Fruit fly (Drosophila melanogaster) whole organism, embryonic: ENCODE results near the gene CG42268.

Experiments used
- Abd-B ChIP-seq: fragments of 200-800 bp; sonication (Bioruptor generic); optimal IDR thresholded peaks from 2 replicates; lab custom pipeline; 2018; ENCODE audit warnings: missing biosample characterization, mild to moderate bottlenecking, missing genetic modification characterization, moderate library complexity
- Atf3 ChIP-seq: fragments of 200-800 bp; sonication (Bioruptor generic); optimal IDR thresholded peaks from 3 replicates; lab custom pipeline; 2016; ENCODE audit warnings: missing biosample characterization, missing genetic modification characterization
- BEAF-32 ChIP-seq: fragments of 200-800 bp; sonication (Bioruptor generic); optimal IDR thresholded peaks from 3 replicates; lab custom pipeline; 2017; ENCODE audit warnings: missing biosample characterization, missing genetic modification characterization, mild to moderate bottlenecking, moderate library complexity, missing genetic modification reagents
- BtbVII ChIP-seq: fragments of 200-800 bp; sonication (Bioruptor generic); optimal IDR thresholded peaks from 3 replicates; lab custom pipeline; 2017; ENCODE audit warnings: missing biosample characterization, mild to moderate bottlenecking, missing genetic modification characterization
- CG10147 ChIP-seq: fragments of 200-800 bp; sonication (Bioruptor generic); optimal IDR thresholded peaks from 2 replicates; lab custom pipeline; 2019; ENCODE audit warnings: missing biosample characterization, mild to moderate bottlenecking, missing genetic modification characterization, moderate library complexity
- CG10462 ChIP-seq: fragments of 200-800 bp; sonication (Bioruptor generic); optimal IDR thresholded peaks from 2 replicates; lab custom pipeline; 2016; ENCODE audit warnings: missing biosample characterization, missing genetic modification characterization
- CG12942 ChIP-seq: fragments of 200-800 bp; sonication (Bioruptor generic); optimal IDR thresholded peaks from 3 replicates; lab custom pipeline; 2016; ENCODE audit warnings: missing biosample characterization, missing genetic modification characterization
- CG13123 ChIP-seq: fragments of 200-800 bp; sonication (Bioruptor generic); optimal IDR thresholded peaks from 2 replicates; lab custom pipeline; 2016; ENCODE audit warnings: missing biosample characterization, missing genetic modification characterization
- CG1792 ChIP-seq: fragments of 200-800 bp; sonication (Bioruptor generic); optimal IDR thresholded peaks from 2 replicates; lab custom pipeline; 2016; ENCODE audit warnings: missing biosample characterization, missing genetic modification characterization
- CG18476 ChIP-seq: fragments of 200-800 bp; sonication (Bioruptor generic); optimal IDR thresholded peaks from 2 replicates; lab custom pipeline; 2016; ENCODE audit warnings: missing biosample characterization, mild to moderate bottlenecking, missing genetic modification characterization
- CG2120 ChIP-seq: fragments of 200-800 bp; sonication (Bioruptor generic); optimal IDR thresholded peaks from 3 replicates; lab custom pipeline; 2016; ENCODE audit warnings: missing biosample characterization, missing genetic modification characterization
- CG2202 ChIP-seq: fragments of 200-800 bp; sonication (Bioruptor generic); optimal IDR thresholded peaks from 2 replicates; lab custom pipeline; 2018; ENCODE audit warnings: missing biosample characterization, mild to moderate bottlenecking, missing genetic modification characterization
- CG31388 ChIP-seq: fragments of 200-800 bp; sonication (Bioruptor generic); optimal IDR thresholded peaks from 2 replicates; lab custom pipeline; 2016; ENCODE audit warnings: missing biosample characterization, missing genetic modification characterization
- CG34376 ChIP-seq: fragments of 200-800 bp; sonication (Bioruptor generic); optimal IDR thresholded peaks from 2 replicates; lab custom pipeline; 2018; ENCODE audit warnings: missing biosample characterization, mild to moderate bottlenecking, missing genetic modification characterization
- CG7271 ChIP-seq: fragments of 200-800 bp; sonication (Bioruptor generic); optimal IDR thresholded peaks from 2 replicates; lab custom pipeline; 2018; ENCODE audit warnings: missing biosample characterization, mild to moderate bottlenecking, missing genetic modification characterization, moderate library complexity
- CG9727 ChIP-seq: fragments of 200-800 bp; sonication (Bioruptor generic); optimal IDR thresholded peaks from 3 replicates; lab custom pipeline; 2017; ENCODE audit warnings: missing biosample characterization, mild to moderate bottlenecking, missing genetic modification characterization
- Dbx ChIP-seq: fragments of 200-800 bp; sonication (Bioruptor generic); IDR thresholded peaks from 3 replicates; pipeline ENCODE4 v1.3.6; 2022; ENCODE audit warnings: missing biosample characterization, missing genetic modification characterization
- Elba2 ChIP-seq: fragments of 200-800 bp; sonication (Bioruptor generic); optimal IDR thresholded peaks from 3 replicates; lab custom pipeline; 2016; ENCODE audit warnings: missing biosample characterization, missing genetic modification characterization
- Fer1 ChIP-seq: fragments of 200-800 bp; sonication (Bioruptor generic); optimal IDR thresholded peaks from 2 replicates; lab custom pipeline; 2017; ENCODE audit warnings: missing biosample characterization, mild to moderate bottlenecking, missing genetic modification characterization
- Gsc ChIP-seq: fragments of 200-800 bp; sonication (Bioruptor generic); IDR thresholded peaks from 2 replicates; pipeline ENCODE4 v1.3.6; 2022; ENCODE audit warnings: missing biosample characterization, missing genetic modification characterization
- HLH4C ChIP-seq: fragments of 200-800 bp; sonication (Bioruptor generic); IDR thresholded peaks from 3 replicates; pipeline ENCODE4 v1.3.6; 2022; ENCODE audit warnings: missing biosample characterization, missing genetic modification characterization; ENCODE audit not compliant: partially characterized antibody
- Hand ChIP-seq: fragments of 200-800 bp; sonication (Bioruptor generic); optimal IDR thresholded peaks from 2 replicates; lab custom pipeline; 2017; ENCODE audit warnings: mild to moderate bottlenecking, missing biosample characterization, missing genetic modification reagents, missing genetic modification characterization
- MBD-R2 ChIP-seq: fragments of 200-800 bp; sonication (Bioruptor generic); IDR thresholded peaks from 2 replicates; pipeline ENCODE4 v1.3.6; 2022; ENCODE audit warnings: missing biosample characterization, missing genetic modification characterization
- Mes4 ChIP-seq: fragments of 200-800 bp; sonication (Bioruptor generic); optimal IDR thresholded peaks from 2 replicates; lab custom pipeline; 2016; ENCODE audit warnings: missing biosample characterization, missing genetic modification characterization
- NfI ChIP-seq: fragments of 200-800 bp; sonication (Bioruptor generic); optimal IDR thresholded peaks from 3 replicates; lab custom pipeline; 2018; ENCODE audit warnings: missing biosample characterization, mild to moderate bottlenecking, missing genetic modification characterization, moderate library complexity
- PHDP ChIP-seq: fragments of 200-800 bp; sonication (Bioruptor generic); optimal IDR thresholded peaks from 3 replicates; lab custom pipeline; 2018; ENCODE audit warnings: missing biosample characterization, mild to moderate bottlenecking, missing genetic modification characterization, moderate library complexity
- Pdp1 ChIP-seq, 2 experiments: fragments of 200-800 bp; sonication (Bioruptor generic); optimal IDR thresholded peaks; 3 replicates each; lab custom pipeline; 2016; ENCODE audit warnings: missing biosample characterization in 2 of 2, missing genetic modification characterization in 2 of 2, mild to moderate bottlenecking in 1 of 2, moderate library complexity in 1 of 2
- Usf ChIP-seq: fragments of 200-800 bp; sonication (Bioruptor generic); optimal IDR thresholded peaks from 2 replicates; lab custom pipeline; 2017; ENCODE audit warnings: missing genotype, missing biosample characterization, missing genetic modification characterization
- al ChIP-seq: fragments of 200-800 bp; sonication (Bioruptor generic); IDR thresholded peaks from 2 replicates; pipeline ENCODE4 v1.3.6; 2022; ENCODE audit warnings: missing biosample characterization, missing genetic modification characterization
- btn ChIP-seq: fragments of 200-800 bp; sonication (Bioruptor generic); optimal IDR thresholded peaks from 2 replicates; lab custom pipeline; 2016; ENCODE audit warnings: missing biosample characterization, missing genetic modification characterization
- croc ChIP-seq: fragments of 200-800 bp; sonication (Bioruptor generic); conservative IDR thresholded peaks from 3 replicates; pipeline ENCODE4 v1.3.6; 2022; ENCODE audit warnings: missing biosample characterization, missing genetic modification characterization
- da ChIP-seq: fragments of 200-800 bp; sonication (Bioruptor generic); optimal IDR thresholded peaks from 2 replicates; lab custom pipeline; 2016; ENCODE audit warnings: missing biosample characterization, missing genetic modification characterization
- exex ChIP-seq: fragments of 200-800 bp; sonication (Bioruptor generic); optimal IDR thresholded peaks from 4 replicates; lab custom pipeline; 2018; ENCODE audit warnings: missing biosample characterization, mild to moderate bottlenecking, missing genetic modification characterization, moderate library complexity
- gro ChIP-seq: fragments of 200-800 bp; sonication (Bioruptor generic); optimal IDR thresholded peaks from 2 replicates; lab custom pipeline; 2016; ENCODE audit warnings: missing biosample characterization, missing genetic modification characterization
- hkb ChIP-seq, 2 experiments: fragments of 200-800 bp in 1 of 2; fragments of >200 bp in 1 of 2; sonication (Bioruptor generic) in 1 of 2; IDR thresholded peaks in 1 of 2; optimal IDR thresholded peaks in 1 of 2; 2 replicates each; pipeline versions ENCODE4 v1.3.6 to Lab custom; 2017 to 2022; ENCODE audit warnings: missing biosample characterization in 1 of 2, missing genetic modification characterization in 1 of 2
- jigr1 ChIP-seq: fragments of 200-800 bp; sonication (Bioruptor generic); IDR thresholded peaks from 3 replicates; pipeline ENCODE4 v1.3.6; 2022; ENCODE audit warnings: missing biosample characterization, missing genetic modification characterization
- ken ChIP-seq: fragments of 200-800 bp; sonication (Bioruptor generic); IDR thresholded peaks from 3 replicates; pipeline ENCODE4 v1.3.6; 2022; ENCODE audit warnings: missing biosample characterization, missing genetic modification characterization
- klu ChIP-seq: fragments of 200-800 bp; sonication (Bioruptor generic); IDR thresholded peaks from 2 replicates; pipeline ENCODE4 v1.3.6; 2022; ENCODE audit warnings: missing biosample characterization, missing genetic modification characterization
- onecut ChIP-seq: fragments of 200-800 bp; sonication (Bioruptor generic); IDR thresholded peaks from 2 replicates; pipeline ENCODE4 v1.3.6; 2022; ENCODE audit warnings: missing biosample characterization, missing genetic modification characterization
- repo ChIP-seq: fragments of 200-800 bp; sonication (Bioruptor generic); optimal IDR thresholded peaks from 2 replicates; lab custom pipeline; 2016; ENCODE audit warnings: missing biosample characterization, missing genetic modification characterization
- seq ChIP-seq: fragments of 200-800 bp; sonication (Bioruptor generic); IDR thresholded peaks from 2 replicates; pipeline ENCODE4 v1.3.6; 2022; ENCODE audit warnings: missing biosample characterization, missing genetic modification characterization
- sna ChIP-seq: fragments of 200-800 bp; sonication (Bioruptor generic); IDR thresholded peaks from 2 replicates; pipeline ENCODE4 v1.3.6; 2022; ENCODE audit warnings: missing biosample characterization, missing genetic modification characterization; ENCODE audit not compliant: partially characterized antibody
- stc ChIP-seq: fragments of 200-800 bp; sonication (Bioruptor generic); IDR thresholded peaks from 2 replicates; pipeline ENCODE4 v1.3.6; 2022; ENCODE audit warnings: missing biosample characterization, missing genetic modification characterization
- tgo ChIP-seq: fragments of 200-800 bp; sonication (Bioruptor generic); IDR thresholded peaks from 3 replicates; pipeline ENCODE4 v1.3.6; 2022; ENCODE audit warnings: missing biosample characterization, missing genetic modification characterization
- tx ChIP-seq: fragments of 200-800 bp; sonication (Bioruptor generic); optimal IDR thresholded peaks from 2 replicates; lab custom pipeline; 2016; ENCODE audit warnings: missing biosample characterization, missing genetic modification characterization
- unc-4 ChIP-seq: fragments of 200-800 bp; sonication (Bioruptor generic); IDR thresholded peaks from 2 replicates; pipeline ENCODE4 v1.3.6; 2022; ENCODE audit warnings: missing biosample characterization, missing genetic modification characterization; ENCODE audit not compliant: partially characterized antibody
- wdn ChIP-seq: fragments of 200-800 bp; sonication (Bioruptor generic); IDR thresholded peaks from 2 replicates; pipeline ENCODE4 v1.3.6; 2022; ENCODE audit warnings: missing biosample characterization, missing genetic modification characterization
- yki ChIP-seq: fragments of >200 bp; optimal IDR thresholded peaks from 3 replicates; lab custom pipeline; 2018
- zf30C ChIP-seq: fragments of 200-800 bp; sonication (Bioruptor generic); optimal IDR thresholded peaks from 3 replicates; lab custom pipeline; 2018; ENCODE audit warnings: missing biosample characterization, mild to moderate bottlenecking, missing genetic modification characterization
- zfh1 ChIP-seq: fragments of 200-800 bp; sonication (Bioruptor generic); IDR thresholded peaks from 3 replicates; pipeline ENCODE4 v1.3.6; 2022; ENCODE audit warnings: missing biosample characterization, missing genetic modification characterization

CG42268 gene

DNA sequence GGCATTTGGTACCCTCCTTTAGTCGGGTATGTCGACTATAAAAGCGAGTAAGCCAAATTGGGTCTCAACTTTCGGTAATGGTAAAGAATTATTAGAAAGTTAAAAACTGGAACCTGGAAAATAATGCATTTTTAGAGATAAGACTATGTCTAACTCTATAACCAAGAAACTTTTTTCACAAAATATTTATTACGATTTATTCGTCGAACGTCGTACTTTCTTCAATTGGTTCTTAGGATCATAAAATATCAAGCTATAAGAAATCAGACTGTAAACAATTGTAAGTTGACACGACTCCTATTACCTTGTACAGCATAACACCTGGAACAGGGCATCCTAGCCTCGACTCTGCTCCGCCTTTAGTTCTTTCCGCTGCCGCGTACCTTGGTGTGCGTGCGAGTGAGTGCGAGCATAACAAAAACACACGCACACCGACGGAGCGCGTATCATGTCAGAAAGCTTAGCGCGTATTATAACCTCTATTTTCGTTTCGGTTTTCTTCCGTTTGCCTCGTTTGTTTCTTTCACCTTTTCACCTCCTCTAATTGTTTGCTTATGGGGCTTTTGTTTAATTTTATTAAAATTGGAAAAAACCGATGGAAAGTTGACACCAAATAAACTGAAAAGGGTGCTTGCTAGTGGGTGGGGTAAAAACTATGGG, 67.2 kb downstream of the CG42268 start (continued):
- TF ChIP-seq CG12942 (GFP tag; lab: Kevin White, UChicago) (peak; percentile 92), croc (GFP tag; lab: Robert Waterston, UW) (peak; percentile 86), CG13123 (GFP tag; lab: Kevin White, UChicago) (peak; percentile 82), btn (GFP tag; lab: Kevin White, UChicago) (peak; percentile 90), Dbx (GFP tag; lab: Robert Waterston, UW) (peak; percentile 93), seq (GFP tag; lab: Robert Waterston, UW) (peak; percentile 91), gro (peak; percentile 96), CG7271 (no peak), ken (GFP tag; lab: Robert Waterston, UW) (peak; percentile 77), CG31388 (GFP tag; lab: Kevin White, UChicago) (peak; percentile 87), tgo (GFP tag; lab: Robert Waterston, UW) (peak; percentile 91), CG34376 (GFP tag; lab: Kevin White, UChicago) (peak; percentile 94), PHDP (tag; lab: Kevin White, UChicago) (peak; percentile 93), unc-4 (no peak; the same call in 1 of the 2 replicates), CG9727 (GFP tag; lab: Kevin White, UChicago) (peak; percentile 98), CG2202 (peak; percentile 73), tx (peak; percentile 97), BtbVII (peak; percentile 96), zfh1 (GFP tag; lab: Robert Waterston, UW) (peak; percentile 69; the same call in 2 of the 3 replicates), al (peak; percentile 86), stc (peak; percentile 88), wdn (GFP tag; lab: Robert Waterston, UW) (peak; percentile 87), CG2120 (peak; percentile 98), Usf (peak; percentile 93), Fer1 (GFP tag; lab: Kevin White, UChicago) (peak; percentile 95), hkb (optimal IDR thresholded peaks at IDR 0.05; lab: Kevin White, UChicago) (no peak), hkb (GFP tag; IDR thresholded peaks at IDR 0.05; lab: Robert Waterston, UW) (peak; percentile 92), CG18476 (GFP tag; lab: Kevin White, UChicago) (peak; percentile 97), NfI (peak; percentile 94), Hand (GFP tag; lab: Kevin White, UChicago) (peak; percentile 96), MBD-R2 (GFP tag; lab: Robert Waterston, UW) (peak; percentile 62; the same call in 1 of the 2 replicates), da (GFP tag; lab: Kevin White, UChicago) (peak; percentile 94), sna (GFP tag; lab: Robert Waterston, UW) (no peak), exex (tag; lab: Kevin White, UChicago) (peak; percentile 75), CG10462 (peak; percentile 93), Elba2 (GFP tag; lab: Kevin White, UChicago) (no peak), Mes4 (GFP tag; lab: Kevin White, UChicago) (peak; percentile 95), BEAF-32 (GFP tag; lab: Kevin White, UChicago) (peak; percentile 17), Gsc (peak; percentile 81), jigr1 (GFP tag; lab: Robert Waterston, UW) (peak; percentile 82; the same call in 2 of the 3 replicates), Atf3 (GFP tag; lab: Kevin White, UChicago) (peak; percentile 96), HLH4C (GFP tag; lab: Robert Waterston, UW) (no peak), onecut (GFP tag; lab: Robert Waterston, UW) (peak; percentile 85), zf30C (no peak), Pdp1 (GFP tag; optimal IDR thresholded peaks at IDR 0.05; lab: Kevin White, UChicago) (peak; percentile 93 to 97), CG10147 (peak; percentile 97), klu (GFP tag; lab: Robert Waterston, UW) (peak; percentile 88), repo (peak; percentile 92), yki (lab: Kevin White, UChicago) (no peak), CG1792 (GFP tag; lab: Kevin White, UChicago) (peak; percentile 91), Abd-B (GFP tag; lab: Kevin White, UChicago) (peak; percentile 95)
